Fruit fly (Drosophila melanogaster) whole organism, embryonic: ENCODE measurements around the gene CG12728.

Source experiments
- Atf-2 ChIP-seq: fragments of 200-800 bp; sonication (Bioruptor generic); optimal IDR thresholded peaks from 2 replicates; lab custom pipeline; 2016; ENCODE audit warnings: missing biosample characterization, missing genetic modification characterization
- Atf3 ChIP-seq: fragments of 200-800 bp; sonication (Bioruptor generic); optimal IDR thresholded peaks from 3 replicates; lab custom pipeline; 2016; ENCODE audit warnings: missing biosample characterization, missing genetic modification characterization
- CG10267 ChIP-seq: fragments of 200-800 bp; sonication (Bioruptor generic); optimal IDR thresholded peaks from 2 replicates; lab custom pipeline; 2018; ENCODE audit warnings: missing biosample characterization, mild to moderate bottlenecking, missing genetic modification characterization, moderate library complexity
- CG10431 ChIP-seq: fragments of 200-800 bp; sonication (Bioruptor generic); optimal IDR thresholded peaks from 3 replicates; lab custom pipeline; 2018; ENCODE audit warnings: missing biosample characterization, mild to moderate bottlenecking, missing genetic modification characterization
- CG10979 ChIP-seq: fragments of 200-800 bp; sonication (Bioruptor generic); optimal IDR thresholded peaks from 2 replicates; lab custom pipeline; 2018; ENCODE audit warnings: missing biosample characterization, mild to moderate bottlenecking, missing genetic modification characterization, moderate library complexity
- CG11456 ChIP-seq: fragments of 200-800 bp; sonication (Bioruptor generic); IDR thresholded peaks from 3 replicates; pipeline ENCODE4 v1.3.6; 2022; ENCODE audit warnings: missing biosample characterization, missing genetic modification characterization
- CG11560 ChIP-seq: fragments of 200-800 bp; sonication (Bioruptor generic); IDR thresholded peaks from 3 replicates; pipeline ENCODE4 v1.3.6; 2022; ENCODE audit warnings: missing biosample characterization, missing genetic modification characterization
- CG12071 ChIP-seq: fragments of 200-800 bp; sonication (Bioruptor generic); optimal IDR thresholded peaks from 3 replicates; lab custom pipeline; 2018; ENCODE audit warnings: missing biosample characterization, mild to moderate bottlenecking, missing genetic modification characterization
- CG15011 ChIP-seq: fragments of 200-800 bp; sonication (Bioruptor generic); optimal IDR thresholded peaks from 3 replicates; lab custom pipeline; 2018; ENCODE audit warnings: missing biosample characterization, mild to moderate bottlenecking, missing genetic modification characterization
- CG1602 ChIP-seq: fragments of 200-800 bp; sonication (Bioruptor generic); optimal IDR thresholded peaks from 3 replicates; lab custom pipeline; 2016; ENCODE audit warnings: missing biosample characterization, missing genetic modification characterization
- CG17612 ChIP-seq: fragments of 200-800 bp; sonication (Bioruptor generic); IDR thresholded peaks from 2 replicates; pipeline ENCODE4 v1.3.6; 2022; ENCODE audit warnings: missing biosample characterization, missing genetic modification characterization
- CG17802 ChIP-seq: fragments of 200-800 bp; sonication (Bioruptor generic); optimal IDR thresholded peaks from 2 replicates; lab custom pipeline; 2018; ENCODE audit warnings: missing biosample characterization, mild to moderate bottlenecking, missing genetic modification characterization, moderate library complexity
- CG18476 ChIP-seq: fragments of 200-800 bp; sonication (Bioruptor generic); optimal IDR thresholded peaks from 2 replicates; lab custom pipeline; 2016; ENCODE audit warnings: missing biosample characterization, mild to moderate bottlenecking, missing genetic modification characterization
- CG3838 ChIP-seq: fragments of 200-800 bp; sonication (Bioruptor generic); optimal IDR thresholded peaks from 3 replicates; lab custom pipeline; 2016; ENCODE audit warnings: missing biosample characterization, missing genetic modification characterization
- CG4707 ChIP-seq: fragments of 200-800 bp; sonication (Bioruptor generic); optimal IDR thresholded peaks from 2 replicates; lab custom pipeline; 2018; ENCODE audit warnings: missing biosample characterization, mild to moderate bottlenecking, missing genetic modification characterization, moderate library complexity
- CG6272 ChIP-seq: fragments of 200-800 bp; sonication (Bioruptor generic); IDR thresholded peaks from 2 replicates; pipeline ENCODE4 v1.3.6; 2022; ENCODE audit warnings: missing biosample characterization, missing genetic modification characterization
- CG6765 ChIP-seq: fragments of 200-800 bp; sonication (Bioruptor generic); optimal IDR thresholded peaks from 3 replicates; lab custom pipeline; 2017; ENCODE audit warnings: missing biosample characterization, mild to moderate bottlenecking, missing genetic modification characterization
- CG8089 ChIP-seq: fragments of 200-800 bp; sonication (Bioruptor generic); optimal IDR thresholded peaks from 3 replicates; lab custom pipeline; 2016; ENCODE audit warnings: missing biosample characterization, missing genetic modification characterization
- CG9609 ChIP-seq: fragments of 200-800 bp; sonication (Bioruptor generic); optimal IDR thresholded peaks from 3 replicates; lab custom pipeline; 2016; ENCODE audit warnings: missing biosample characterization, missing genetic modification characterization
- Chrac-16 ChIP-seq: fragments of 200-800 bp; sonication (Bioruptor generic); optimal IDR thresholded peaks from 3 replicates; lab custom pipeline; 2016; ENCODE audit warnings: missing biosample characterization, missing genetic modification characterization
- Dip2 ChIP-seq: fragments of 200-800 bp; sonication (Bioruptor generic); IDR thresholded peaks from 2 replicates; pipeline ENCODE4 v1.3.6; 2022; ENCODE audit warnings: missing biosample characterization, missing genetic modification characterization
- Dp ChIP-seq: fragments of 200-800 bp; sonication (Bioruptor generic); optimal IDR thresholded peaks from 2 replicates; lab custom pipeline; 2018; ENCODE audit warnings: missing biosample characterization, mild to moderate bottlenecking, missing genetic modification characterization, moderate library complexity
- Drgx ChIP-seq: fragments of 200-800 bp; sonication (Bioruptor generic); IDR thresholded peaks from 2 replicates; pipeline ENCODE4 v1.3.6; 2022; ENCODE audit warnings: missing biosample characterization, missing genetic modification characterization
- Elba2 ChIP-seq: fragments of 200-800 bp; sonication (Bioruptor generic); optimal IDR thresholded peaks from 3 replicates; lab custom pipeline; 2016; ENCODE audit warnings: missing biosample characterization, missing genetic modification characterization
- Fer2 ChIP-seq: fragments of 200-800 bp; sonication (Bioruptor generic); optimal IDR thresholded peaks from 2 replicates; lab custom pipeline; 2018; ENCODE audit warnings: missing biosample characterization, mild to moderate bottlenecking, missing genetic modification characterization, moderate library complexity
- GATAe ChIP-seq: fragments of 200-800 bp; sonication (Bioruptor generic); conservative IDR thresholded peaks from 2 replicates; pipeline ENCODE4 v1.3.6; 2022; ENCODE audit warnings: missing biosample characterization, missing genetic modification characterization
- HLH54F ChIP-seq: fragments of 200-800 bp; sonication (Bioruptor generic); optimal IDR thresholded peaks from 3 replicates; lab custom pipeline; 2016; ENCODE audit warnings: missing biosample characterization, missing genetic modification characterization
- Hand ChIP-seq: fragments of 200-800 bp; sonication (Bioruptor generic); optimal IDR thresholded peaks from 2 replicates; lab custom pipeline; 2017; ENCODE audit warnings: mild to moderate bottlenecking, missing biosample characterization, missing genetic modification reagents, missing genetic modification characterization
- Hr39 ChIP-seq: fragments of >200 bp; optimal IDR thresholded peaks from 2 replicates; lab custom pipeline; 2017
- Hr51 ChIP-seq, 2 experiments: fragments of 200-800 bp; sonication (Bioruptor generic); optimal IDR thresholded peaks; 2 replicates in 1 of 2; 3 replicates in 1 of 2; lab custom pipeline; 2016 to 2018; ENCODE audit warnings: missing biosample characterization in 2 of 2, missing genetic modification characterization in 2 of 2, mild to moderate bottlenecking in 1 of 2, moderate library complexity in 1 of 2
- Max ChIP-seq: fragments of 200-800 bp; sonication (Bioruptor generic); optimal IDR thresholded peaks from 2 replicates; lab custom pipeline; 2016; ENCODE audit warnings: missing biosample characterization, mild to moderate bottlenecking, missing genetic modification characterization
- Mrtf ChIP-seq: fragments of 200-800 bp; sonication (Bioruptor generic); IDR thresholded peaks from 3 replicates; pipeline ENCODE4 v1.3.6; 2022; ENCODE audit warnings: missing biosample characterization, missing genetic modification characterization
- Nf-YB ChIP-seq: fragments of 200-800 bp; sonication (Bioruptor generic); optimal IDR thresholded peaks from 3 replicates; lab custom pipeline; 2019; ENCODE audit warnings: missing biosample characterization, mild to moderate bottlenecking, missing genetic modification characterization, moderate library complexity
- Sox100B ChIP-seq: fragments of 200-800 bp; sonication (Bioruptor generic); optimal IDR thresholded peaks from 3 replicates; lab custom pipeline; 2018; ENCODE audit warnings: missing biosample characterization, mild to moderate bottlenecking, missing genetic modification characterization
- Ssrp ChIP-seq: fragments of 200-800 bp; sonication (Bioruptor generic); optimal IDR thresholded peaks from 2 replicates; lab custom pipeline; 2018; ENCODE audit warnings: missing biosample characterization, mild to moderate bottlenecking, missing genetic modification characterization, moderate library complexity
- abd-A ChIP-seq: fragments of 200-800 bp; sonication (Bioruptor generic); optimal IDR thresholded peaks from 3 replicates; lab custom pipeline; 2019; ENCODE audit warnings: missing biosample characterization, mild to moderate bottlenecking, missing genetic modification characterization, moderate library complexity
- bowl ChIP-seq: fragments of 200-800 bp; sonication (Bioruptor generic); IDR thresholded peaks from 2 replicates; pipeline ENCODE4 v1.3.6; 2022; ENCODE audit warnings: missing biosample characterization, missing genetic modification characterization
- br ChIP-seq: fragments of >200 bp; optimal IDR thresholded peaks from 2 replicates; lab custom pipeline; 2017
- chinmo ChIP-seq: fragments of 200-800 bp; sonication (Bioruptor generic); IDR thresholded peaks from 4 replicates; pipeline ENCODE4 v1.3.6; 2022; ENCODE audit warnings: missing biosample characterization, missing genetic modification characterization; ENCODE audit not compliant: partially characterized antibody
- dimm ChIP-seq: fragments of 200-800 bp; sonication (Bioruptor generic); IDR thresholded peaks from 2 replicates; pipeline ENCODE4 v1.3.6; 2022; ENCODE audit warnings: missing biosample characterization, missing genetic modification characterization
- dm ChIP-seq: fragments of 200-800 bp; sonication (Bioruptor generic); optimal IDR thresholded peaks from 3 replicates; lab custom pipeline; 2016; ENCODE audit warnings: missing biosample characterization, missing genetic modification characterization
- en ChIP-seq: fragments of 200-800 bp; sonication (Bioruptor generic); optimal IDR thresholded peaks from 2 replicates; lab custom pipeline; 2016; ENCODE audit warnings: missing biosample characterization, missing genetic modification characterization
- fd3F ChIP-seq: fragments of 200-800 bp; sonication (Bioruptor generic); optimal IDR thresholded peaks from 2 replicates; lab custom pipeline; 2018; ENCODE audit warnings: missing biosample characterization, mild to moderate bottlenecking, missing genetic modification characterization, moderate library complexity
- gfzf ChIP-seq: fragments of 200-800 bp; sonication (Bioruptor generic); optimal IDR thresholded peaks from 2 replicates; lab custom pipeline; 2016; ENCODE audit warnings: missing biosample characterization, mild to moderate bottlenecking, missing genetic modification characterization, moderate library complexity
- grau ChIP-seq: fragments of 200-800 bp; optimal IDR thresholded peaks from 3 replicates; lab custom pipeline; 2019; ENCODE audit warnings: missing biosample characterization, mild to moderate bottlenecking, missing genetic modification characterization, moderate library complexity
- luna ChIP-seq: fragments of 200-800 bp; sonication (Bioruptor generic); optimal IDR thresholded peaks from 2 replicates; lab custom pipeline; 2016; ENCODE audit warnings: missing biosample characterization, missing genetic modification characterization
- p53 ChIP-seq: fragments of 200-800 bp; sonication (Bioruptor generic); optimal IDR thresholded peaks from 2 replicates; lab custom pipeline; 2016; ENCODE audit warnings: missing biosample characterization, missing genetic modification characterization
- pros ChIP-seq: fragments of 200-800 bp; sonication (Bioruptor generic); optimal IDR thresholded peaks from 3 replicates; lab custom pipeline; 2019; ENCODE audit warnings: missing biosample characterization, mild to moderate bottlenecking, missing genetic modification characterization, moderate library complexity
- salm ChIP-seq: fragments of 200-800 bp; sonication (Bioruptor generic); optimal IDR thresholded peaks from 2 replicates; lab custom pipeline; 2018; ENCODE audit warnings: missing biosample characterization, mild to moderate bottlenecking, missing genetic modification characterization
- seq ChIP-seq: fragments of 200-800 bp; sonication (Bioruptor generic); IDR thresholded peaks from 2 replicates; pipeline ENCODE4 v1.3.6; 2022; ENCODE audit warnings: missing biosample characterization, missing genetic modification characterization
- ssp ChIP-seq: fragments of 200-800 bp; sonication (Bioruptor generic); IDR thresholded peaks from 2 replicates; pipeline ENCODE4 v1.3.6; 2022; ENCODE audit warnings: missing biosample characterization, missing genetic modification characterization
- zf30C ChIP-seq: fragments of 200-800 bp; sonication (Bioruptor generic); optimal IDR thresholded peaks from 3 replicates; lab custom pipeline; 2018; ENCODE audit warnings: missing biosample characterization, mild to moderate bottlenecking, missing genetic modification characterization

The CG12728 gene

DNA sequence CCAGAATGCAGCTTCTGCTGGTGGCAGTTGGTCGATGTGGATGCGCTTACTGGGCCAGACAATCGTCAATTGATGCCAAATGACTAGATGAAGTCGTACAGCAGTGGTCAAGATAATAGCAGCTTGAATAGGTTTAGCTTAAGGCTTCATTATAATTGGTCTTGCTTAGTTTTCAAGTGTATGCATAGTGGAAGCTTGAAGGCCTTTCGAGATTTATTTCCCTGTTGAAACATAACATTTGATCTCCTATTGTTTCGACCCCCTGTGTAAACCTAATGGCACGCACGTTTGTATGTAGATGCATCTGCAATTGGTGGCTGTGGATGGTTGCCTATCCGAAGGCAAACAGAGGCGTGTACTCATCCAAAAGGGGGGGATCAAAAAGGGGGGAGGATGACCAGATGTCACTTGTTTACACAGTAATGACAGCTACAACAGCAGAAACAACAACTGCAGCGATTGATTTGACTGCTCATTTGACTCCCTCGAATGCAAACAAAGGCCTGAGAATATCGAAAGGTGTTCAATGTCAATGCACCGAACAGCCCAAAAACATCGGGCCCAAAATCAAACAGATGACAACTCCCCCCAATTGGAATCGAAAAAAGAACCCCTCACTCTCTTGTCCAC, 25.8 kb downstream of the CG12728 start (continued):
- TF ChIP-seq CG10267 (tag; lab: Kevin White, UChicago), result no peak
- TF ChIP-seq fd3F (GFP tag; lab: Kevin White, UChicago), result no peak
- TF ChIP-seq CG15011, result no peak
- TF ChIP-seq CG10979 (tag; lab: Kevin White, UChicago), result peak; percentile 50
- no peak for TF ChIP-seq CG17802 (tag; lab: Kevin White, UChicago)
- no peak for TF ChIP-seq Atf-2
- peak; percentile 18 for TF ChIP-seq grau
- TF ChIP-seq Nf-YB (GFP tag; lab: Kevin White, UChicago), result no peak
- TF ChIP-seq Sox100B (GFP tag; lab: Kevin White, UChicago), result no peak
- TF ChIP-seq Fer2, result no peak
- no peak for TF ChIP-seq CG3838 (GFP tag; lab: Kevin White, UChicago)
- 0 out of 3 replicates have a peak, but pooled peaks have one; percentile 22 for TF ChIP-seq CG11560 (tag; lab: Robert Waterston, UW)
- TF ChIP-seq chinmo, result no peak
- no peak for TF ChIP-seq pros (GFP tag; lab: Kevin White, UChicago)
- peak; percentile 54 for TF ChIP-seq Ssrp (tag; lab: Kevin White, UChicago)
- no peak for TF ChIP-seq seq (GFP tag; lab: Robert Waterston, UW)
- TF ChIP-seq Atf3 (GFP tag; lab: Kevin White, UChicago), result no peak
- TF ChIP-seq CG4707, result no peak
- TF ChIP-seq Max (GFP tag; lab: Kevin White, UChicago), result no peak
- no peak for TF ChIP-seq CG8089 (GFP tag; lab: Kevin White, UChicago)
- TF ChIP-seq Hr51 (GFP tag; optimal IDR thresholded peaks at IDR 0.05; lab: Kevin White, UChicago), result peak in 1 of 2 experiments; percentile 5
- TF ChIP-seq p53, result no peak
- TF ChIP-seq Mrtf, result no peak
- peak; percentile 29 for TF ChIP-seq CG1602 (GFP tag; lab: Kevin White, UChicago)
- TF ChIP-seq CG17612 (GFP tag; lab: Robert Waterston, UW), result no peak
- TF ChIP-seq dimm, result no peak
- no peak for TF ChIP-seq HLH54F
- TF ChIP-seq Dp (GFP tag; lab: Kevin White, UChicago), result no peak
- TF ChIP-seq GATAe, result no peak
- no peak for TF ChIP-seq CG12071 (GFP tag; lab: Kevin White, UChicago)
- TF ChIP-seq CG9609 (GFP tag; lab: Kevin White, UChicago), result no peak
- no peak for TF ChIP-seq luna (GFP tag; lab: Kevin White, UChicago)
- no peak for TF ChIP-seq br (lab: Kevin White, UChicago)
- TF ChIP-seq CG10431 (GFP tag; lab: Kevin White, UChicago), result no peak
- TF ChIP-seq Hr39 (lab: Kevin White, UChicago), result no peak
- TF ChIP-seq Hand, result no peak
- no peak for TF ChIP-seq Dip2 (GFP tag; lab: Robert Waterston, UW)
- TF ChIP-seq CG11456 (GFP tag; lab: Robert Waterston, UW), result 0 out of 3 replicates have a peak, but pooled peaks have one; percentile 47
- TF ChIP-seq en (GFP tag; lab: Kevin White, UChicago), result no peak
- no peak for TF ChIP-seq gfzf (GFP tag; lab: Kevin White, UChicago)
- no peak for TF ChIP-seq bowl (GFP tag; lab: Robert Waterston, UW)
- no peak for TF ChIP-seq zf30C (GFP tag; lab: Kevin White, UChicago)
- TF ChIP-seq Drgx (GFP tag; lab: Robert Waterston, UW), result peak; percentile 87
- TF ChIP-seq Chrac-16 (GFP tag; lab: Kevin White, UChicago), result no peak
- no peak for TF ChIP-seq salm (tag; lab: Kevin White, UChicago)
- TF ChIP-seq CG18476 (GFP tag; lab: Kevin White, UChicago), result no peak
- no peak for TF ChIP-seq ssp (GFP tag; lab: Robert Waterston, UW)
- no peak for TF ChIP-seq abd-A (tag; lab: Kevin White, UChicago)
- no peak for TF ChIP-seq CG6272 (GFP tag; lab: Robert Waterston, UW)
- TF ChIP-seq CG6765 (GFP tag; lab: Kevin White, UChicago), result no peak
- no peak for TF ChIP-seq dm (GFP tag; lab: Kevin White, UChicago)
- no peak for TF ChIP-seq Elba2 (GFP tag; lab: Kevin White, UChicago)
